Fruit fly (Drosophila melanogaster) whole organism, larva: ENCODE results near the gene CG46308.
"Not testable (repeated sequence)": the region's sequence is repeated elsewhere in the genome, so short reads cannot be mapped to it uniquely, and the experiment has no call there.

Experiments
- noc ChIP-seq: fragments of 200-800 bp; sonication (Bioruptor generic); optimal IDR thresholded peaks from 3 replicates; lab custom pipeline; 2019; ENCODE audit warnings: missing biosample characterization, mild to moderate bottlenecking, missing genetic modification characterization, moderate library complexity

CG46308 gene

DNA sequence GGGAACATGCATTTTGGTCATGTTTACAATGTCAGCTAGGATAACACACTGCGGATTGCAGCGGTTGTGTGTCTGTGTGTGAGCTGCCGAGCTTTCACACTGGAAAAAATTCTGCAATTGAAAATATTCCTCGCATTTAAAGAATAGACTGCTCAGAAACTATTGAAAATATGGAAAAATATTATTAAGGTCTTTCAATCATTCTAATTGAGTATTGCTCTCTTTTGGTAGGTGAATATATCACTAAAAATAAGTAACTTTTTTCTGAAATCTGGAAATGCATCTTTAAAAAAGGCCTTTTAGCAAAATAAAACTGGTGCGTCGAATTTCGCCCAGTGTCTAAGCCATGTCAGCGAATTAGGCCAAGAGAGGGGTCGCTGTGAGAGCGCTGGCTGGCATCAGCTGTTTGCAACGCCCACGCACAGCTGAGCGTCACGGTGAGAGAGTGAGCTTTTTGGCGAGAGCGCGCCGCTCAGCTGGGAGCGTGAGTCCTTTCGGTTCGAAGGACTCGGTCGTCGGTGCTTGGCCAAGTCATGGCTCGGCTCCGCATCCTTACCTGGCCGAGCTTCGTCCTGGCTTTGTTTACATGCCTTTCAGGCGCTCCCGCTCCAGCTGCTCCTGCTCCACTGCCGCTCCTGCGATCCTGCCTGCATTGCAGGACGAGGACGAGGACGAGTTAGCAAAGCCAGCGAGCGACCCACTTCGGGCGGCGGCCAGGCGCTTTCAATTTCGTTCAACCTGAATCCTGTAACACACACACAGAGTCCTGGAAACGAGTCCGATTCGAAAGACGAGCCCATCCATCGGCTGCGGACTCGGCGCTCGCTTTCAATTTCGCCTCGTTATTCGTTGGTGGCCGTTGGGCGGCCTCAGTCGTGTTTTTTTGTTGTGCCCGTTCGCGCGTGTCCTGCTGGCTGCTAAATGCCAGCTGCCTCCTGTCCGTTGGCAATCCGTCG is at the start of gene CG46308:
TSS of gene CG46308 (plus strand) at position 864 of the 956 bp plus-strand sequence.
- TF ChIP-seq noc (tag; lab: Kevin White, UChicago): no peak

DNA sequence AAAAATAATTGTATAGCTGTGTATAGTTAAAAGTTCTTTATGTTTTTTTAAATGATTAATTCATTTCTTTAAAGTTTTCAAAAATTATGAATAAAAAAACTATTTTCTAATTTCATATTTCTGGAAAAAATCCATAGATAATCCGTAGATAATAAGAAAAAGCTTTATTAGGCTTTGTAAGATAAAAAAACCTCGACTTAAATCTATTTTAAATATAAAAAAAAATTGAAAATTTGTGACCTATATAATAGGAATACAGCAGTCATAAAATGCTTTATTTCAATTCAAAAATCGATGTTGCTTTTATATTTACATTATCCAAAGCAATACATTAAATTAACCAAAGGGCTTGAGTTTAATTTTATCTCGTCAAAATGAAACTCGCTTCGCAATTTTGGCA is 49.4 kb upstream of the CG46308 start, which contains the start of gene Flad2:
TSS of gene Flad2 (plus strand) at position 301 of the 400 bp plus-strand sequence.
- TF ChIP-seq noc (tag; lab: Kevin White, UChicago): no peak

DNA sequence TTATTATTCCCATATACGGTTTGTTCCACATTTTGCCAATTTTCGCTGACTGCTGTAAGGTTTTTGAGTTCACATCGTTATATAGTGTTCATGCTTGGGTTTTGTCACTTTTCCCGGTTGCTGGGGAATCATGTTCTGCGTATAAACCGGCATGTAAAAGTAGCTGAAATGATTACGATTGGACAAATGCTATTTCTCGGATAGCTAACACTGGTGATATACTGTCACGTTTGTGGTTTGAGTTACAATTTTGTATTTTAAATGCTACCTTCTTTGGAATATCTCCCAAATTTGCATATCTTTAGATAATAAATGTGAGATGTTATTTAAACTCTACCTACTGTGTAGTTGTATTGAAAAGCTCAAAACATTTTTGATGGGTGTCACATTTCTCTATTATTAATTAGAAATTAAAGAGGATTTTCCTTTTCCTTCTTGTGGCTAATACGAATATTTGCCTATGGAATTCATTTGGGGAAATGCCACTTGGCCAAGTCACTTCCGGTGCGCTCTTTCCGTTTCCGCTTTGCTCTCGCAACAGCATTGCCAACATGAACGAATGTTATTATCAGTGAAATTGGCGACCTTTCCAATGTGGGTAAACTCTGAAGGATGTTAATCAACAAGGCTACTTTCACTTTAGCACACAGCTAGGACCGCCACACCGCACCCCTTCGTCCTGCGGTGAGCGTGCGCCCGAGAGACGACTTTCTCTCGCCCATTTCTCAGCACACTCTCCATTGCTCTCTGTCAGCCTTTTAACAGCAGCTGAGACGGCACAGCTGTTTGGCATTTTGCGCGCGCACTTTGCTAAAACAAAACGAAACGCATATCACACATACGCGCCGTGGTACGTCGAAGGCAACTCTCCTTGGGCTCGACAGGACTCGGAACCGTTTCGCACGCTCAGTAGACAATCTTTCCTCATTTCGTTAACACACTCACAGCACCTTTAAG is 46.8 kb upstream of the CG46308 start, which contains the start of the genes CG16956, CG42784 and CG43850:
TSS of gene CG16956 (minus strand) at position 51 of the 957 bp plus-strand sequence.
TSS of gene CG42784 (plus strand) at position 907 of the 957 bp plus-strand sequence.
TSS of gene CG43850 (plus strand) at position 907 of the 957 bp plus-strand sequence.
- no peak for TF ChIP-seq noc (tag; lab: Kevin White, UChicago)

DNA sequence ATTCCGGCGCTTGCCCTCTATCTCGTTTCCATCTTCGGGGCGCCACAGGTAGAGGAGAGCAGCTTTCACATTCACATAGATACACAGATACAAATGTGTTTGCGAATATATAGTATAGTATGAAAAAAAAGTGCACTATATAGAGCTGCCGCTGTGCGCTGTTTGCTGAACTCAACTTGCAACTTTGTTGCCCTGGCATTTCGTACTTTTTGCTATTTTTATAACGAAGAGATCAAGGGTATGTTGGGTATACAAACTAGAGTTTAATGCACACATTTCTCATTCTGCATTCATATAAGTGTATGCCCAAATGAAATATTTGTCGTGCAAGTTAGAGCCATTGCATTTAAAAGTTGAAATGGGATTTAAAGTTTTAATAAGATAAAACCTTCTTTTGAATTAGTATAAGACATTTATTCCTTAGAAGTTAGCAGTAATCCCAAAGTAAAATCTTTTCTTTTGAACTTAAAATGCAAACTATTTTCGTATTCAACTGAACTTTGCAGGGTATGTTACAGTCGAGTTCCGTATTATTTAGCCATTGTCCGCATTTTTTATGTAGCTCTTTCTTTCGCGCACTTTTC is 30.6 kb upstream of the CG46308 start:
- no peak for TF ChIP-seq noc (tag; lab: Kevin White, UChicago)

DNA sequence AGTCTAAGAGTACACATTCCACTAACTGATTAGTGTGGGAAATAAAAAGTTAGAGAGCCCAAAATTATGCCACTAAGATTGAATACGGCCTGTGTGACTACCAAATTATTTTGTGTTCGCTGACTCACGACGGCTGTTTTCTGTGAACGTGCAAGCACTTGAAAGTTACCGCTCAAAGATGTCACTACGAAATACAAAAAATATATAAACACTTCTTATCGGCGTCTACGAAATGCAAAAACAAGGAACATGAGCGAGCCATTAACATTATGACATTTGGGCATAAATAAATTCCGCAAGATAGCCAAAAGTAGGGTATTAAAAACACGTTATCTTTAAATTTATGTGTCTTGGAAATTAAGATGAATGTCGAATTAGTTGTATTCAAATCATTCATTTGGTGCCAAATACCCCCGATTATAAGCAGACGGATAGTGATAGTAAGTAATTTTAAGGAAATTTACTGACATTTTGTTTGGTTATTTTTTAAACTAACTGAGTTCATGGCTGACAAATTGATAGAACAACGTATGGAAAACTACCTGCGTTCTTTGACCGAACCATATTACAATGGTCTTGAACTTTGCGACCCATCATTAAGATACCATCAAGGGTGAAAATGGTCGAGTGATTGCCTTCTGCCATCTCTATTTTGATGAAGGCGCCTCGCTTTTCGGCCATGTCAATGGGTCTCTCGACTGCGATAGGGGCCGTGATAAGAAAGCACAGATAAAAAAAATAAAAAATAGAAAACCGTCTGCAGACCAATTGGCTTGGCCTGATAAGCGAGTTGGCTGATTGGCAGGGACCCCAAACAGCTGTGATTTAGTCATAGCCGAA is 26.6 kb upstream of the CG46308 start, which contains the start of gene Tehao:
TSS of gene Tehao (plus strand) at position 828 of the 840 bp plus-strand sequence.
- TF ChIP-seq noc (tag; lab: Kevin White, UChicago): peak; percentile 93

DNA sequence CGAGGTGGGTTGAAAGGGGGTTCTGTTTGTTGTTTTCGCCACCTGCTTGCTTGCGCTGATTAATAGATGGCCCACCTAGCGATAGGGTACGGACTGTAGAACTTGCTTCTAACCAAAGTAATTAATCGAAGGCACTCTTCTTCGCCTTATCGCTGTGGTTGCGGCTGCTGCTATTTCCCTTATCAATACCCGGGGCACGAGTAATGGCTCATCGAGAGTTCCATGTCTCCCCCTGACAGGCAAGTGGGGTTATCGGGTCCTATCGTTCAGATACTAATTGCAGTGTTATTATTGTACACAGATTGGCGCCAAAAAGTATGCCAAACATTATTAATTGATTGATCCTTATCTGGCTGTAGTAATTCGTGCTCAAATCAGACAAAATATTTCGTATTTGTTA is 24.8 kb upstream of the CG46308 start:
- TF ChIP-seq noc (tag; lab: Kevin White, UChicago): peak; percentile 39

DNA sequence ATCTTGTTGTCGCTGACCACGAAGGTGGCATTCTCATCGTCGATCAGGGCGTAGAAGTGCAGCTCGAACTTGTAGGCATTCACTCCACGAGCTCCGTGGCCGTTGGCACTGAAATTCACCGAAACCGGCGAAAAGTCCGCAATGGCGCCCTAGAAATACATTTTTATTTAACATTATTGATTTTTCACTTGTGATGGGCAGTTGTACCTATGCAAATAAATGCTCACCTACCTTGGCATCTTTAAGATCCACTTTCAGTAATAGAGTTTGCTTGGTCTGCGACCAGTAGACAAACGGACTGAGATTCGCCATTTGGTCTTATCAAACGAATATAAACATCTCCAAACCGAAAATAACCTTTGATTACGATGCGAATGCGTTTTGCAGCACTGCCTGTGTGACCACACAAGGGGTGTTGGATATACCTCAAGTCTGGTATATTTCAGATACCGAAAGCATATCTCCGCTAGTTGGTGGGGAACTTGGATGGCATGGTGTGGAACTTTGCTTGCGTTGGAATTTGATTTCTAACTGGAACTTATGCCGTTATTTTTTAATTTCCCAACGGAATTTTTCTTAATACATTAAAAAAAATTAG is 16.2 kb upstream of the CG46308 start, which contains the start of gene Hacd2:
TSS of gene Hacd2 (minus strand) at position 403 of the 598 bp plus-strand sequence.
- no peak for TF ChIP-seq noc (tag; lab: Kevin White, UChicago)

DNA sequence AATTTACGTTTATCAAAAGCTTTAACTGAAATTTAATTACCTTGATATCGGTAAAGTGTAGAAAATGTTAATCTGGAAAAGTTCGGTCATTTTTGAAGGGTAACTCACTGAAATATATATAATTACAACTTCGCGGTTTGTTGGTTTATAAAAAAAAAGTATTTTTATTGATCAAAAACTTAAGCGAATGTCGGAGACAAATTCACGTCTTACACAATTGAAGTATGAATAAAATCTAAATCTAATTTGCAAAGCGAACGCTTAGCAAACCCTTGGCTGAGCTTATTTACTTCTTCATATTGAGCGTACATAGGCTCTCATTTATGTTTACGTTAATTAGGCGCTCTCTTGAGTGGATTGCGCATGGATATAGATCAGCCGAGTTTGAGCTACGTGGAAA is 12.2 kb upstream of the CG46308 start, which contains the start of gene Hsp60D:
TSS of gene Hsp60D (minus strand) at position 101 of the 400 bp plus-strand sequence.
- not testable (repeated sequence) for TF ChIP-seq noc (tag; lab: Kevin White, UChicago)

DNA sequence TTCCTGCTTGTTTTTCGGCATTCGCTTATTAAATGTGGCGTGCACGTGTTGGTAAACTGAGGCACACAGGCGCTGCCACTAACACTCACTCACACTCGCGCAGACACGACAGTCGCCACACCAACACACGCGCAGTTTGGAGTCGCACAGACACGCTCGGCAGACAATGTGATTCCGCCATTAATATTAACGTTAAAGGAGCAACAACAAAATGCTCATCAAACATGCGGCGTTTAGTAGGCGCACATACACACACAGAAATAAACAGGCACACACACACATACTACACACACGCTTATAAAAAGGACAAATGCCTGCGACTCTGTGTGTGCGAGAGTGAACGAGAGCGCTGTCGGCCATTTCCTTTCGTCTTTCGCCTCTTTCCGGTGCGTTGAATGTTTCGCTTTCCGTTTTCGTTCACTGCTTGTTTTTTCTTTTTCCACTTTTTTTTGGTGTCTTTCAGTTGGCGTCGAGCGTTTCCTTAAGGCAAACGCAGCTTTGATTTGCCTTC is 4.5 kb upstream of the CG46308 start, which contains the start of gene CG42809:
TSS of gene CG42809 (plus strand) at position 461 of the 511 bp plus-strand sequence.
- TF ChIP-seq noc (tag; lab: Kevin White, UChicago): no peak

DNA sequence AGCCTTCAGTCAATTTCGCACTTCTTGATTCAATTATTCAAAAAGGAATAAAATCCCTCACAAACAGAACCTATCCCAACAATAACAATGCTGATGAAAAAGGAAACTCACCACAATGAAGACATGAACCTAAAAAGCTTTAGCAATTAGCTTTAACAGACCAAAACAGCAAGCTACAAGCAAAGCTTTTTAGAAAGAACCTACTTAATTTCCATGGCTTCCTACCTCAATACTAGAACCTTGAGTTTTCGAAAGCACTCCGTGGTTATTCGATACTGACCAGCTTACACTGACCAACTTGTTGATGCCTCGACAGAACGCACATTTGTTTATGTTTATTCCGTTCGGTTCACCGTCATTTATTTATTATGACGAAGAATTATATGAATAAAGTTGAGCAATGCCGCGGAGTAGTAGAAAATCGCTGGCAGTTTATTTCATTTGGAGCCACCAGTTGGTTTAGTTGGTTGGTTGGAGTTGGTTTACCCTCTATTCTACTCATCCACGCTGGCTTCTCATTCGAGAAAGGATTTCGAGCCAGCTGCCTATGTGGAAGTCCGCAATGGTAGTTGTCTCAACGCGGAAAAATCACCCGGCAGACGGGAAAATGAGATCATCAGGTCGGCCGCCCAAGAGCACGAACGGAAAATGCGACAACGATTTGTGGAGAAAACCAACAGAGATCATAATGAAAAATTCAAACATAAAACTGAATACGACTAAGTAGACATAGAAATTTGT is 2.4 kb upstream of the CG46308 start, which contains the start of gene CG42810:
TSS of gene CG42810 (plus strand) at position 691 of the 741 bp plus-strand sequence.
- TF ChIP-seq noc (tag; lab: Kevin White, UChicago): no peak

DNA sequence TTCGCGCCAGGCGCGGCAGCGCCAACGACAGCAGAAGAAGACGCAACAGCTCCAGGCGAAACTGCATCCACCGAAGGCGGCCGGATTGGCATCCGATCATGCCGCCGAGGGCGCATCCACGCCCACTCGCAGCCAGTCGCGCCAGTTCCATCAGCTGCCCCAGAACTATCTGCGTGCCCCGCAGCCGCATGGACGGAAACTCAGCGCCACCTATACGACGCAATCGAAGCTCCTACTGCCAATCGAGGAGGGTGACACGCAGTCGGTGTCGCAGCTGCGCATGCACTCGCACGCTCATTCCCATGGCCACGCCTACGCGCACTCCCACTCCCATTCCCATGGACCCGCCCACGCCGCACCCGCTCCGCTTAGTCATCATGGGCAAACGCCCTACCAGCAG is 13.7 kb downstream of the CG46308 start:
- TF ChIP-seq noc (tag; lab: Kevin White, UChicago): no peak

DNA sequence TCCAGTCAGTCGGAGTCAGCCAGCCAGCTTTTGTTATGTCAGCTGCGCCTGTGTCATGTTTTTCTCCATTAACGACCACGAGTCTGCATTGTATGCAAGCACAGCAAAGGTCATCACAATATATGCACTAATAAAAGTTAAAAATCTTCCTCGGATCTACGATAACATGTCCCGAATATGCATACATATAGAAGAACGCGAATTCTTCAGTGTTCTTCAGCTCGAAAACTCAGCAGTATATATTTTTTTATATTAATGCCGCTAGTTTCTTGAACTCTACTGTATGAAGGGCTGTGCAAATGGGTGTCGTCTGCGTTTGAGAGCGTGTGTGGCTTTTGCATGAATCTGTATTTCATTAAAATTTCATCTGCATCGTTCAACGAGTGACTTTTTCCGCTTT is 20.7 kb downstream of the CG46308 start:
- no peak for TF ChIP-seq noc (tag; lab: Kevin White, UChicago)
